Fruit fly (Drosophila melanogaster) whole organism: ENCODE results near the gene fwe.

Experiments
- CG8478 ChIP-seq: fragments of >200 bp; optimal IDR thresholded peaks from 2 replicates; lab custom pipeline; 2018; ENCODE audit warnings: inconsistent platforms
- EcR ChIP-seq, 2 experiments: fragments of >200 bp; optimal IDR thresholded peaks; 2 replicates each; lab custom pipeline; 2017; ENCODE audit warnings: missing biosample characterization in 2 of 2, missing genetic modification characterization in 2 of 2, missing genetic modification reagents in 2 of 2
- pan ChIP-seq: fragments of >200 bp; optimal IDR thresholded peaks from 2 replicates; lab custom pipeline; 2017
- psq ChIP-seq: fragments of >200 bp; optimal IDR thresholded peaks from 2 replicates; lab custom pipeline; 2017
- usp ChIP-seq: fragments of >200 bp; optimal IDR thresholded peaks from 2 replicates; lab custom pipeline; 2017; ENCODE audit warnings: missing biosample characterization, missing genetic modification characterization, mixed read lengths

DNA sequence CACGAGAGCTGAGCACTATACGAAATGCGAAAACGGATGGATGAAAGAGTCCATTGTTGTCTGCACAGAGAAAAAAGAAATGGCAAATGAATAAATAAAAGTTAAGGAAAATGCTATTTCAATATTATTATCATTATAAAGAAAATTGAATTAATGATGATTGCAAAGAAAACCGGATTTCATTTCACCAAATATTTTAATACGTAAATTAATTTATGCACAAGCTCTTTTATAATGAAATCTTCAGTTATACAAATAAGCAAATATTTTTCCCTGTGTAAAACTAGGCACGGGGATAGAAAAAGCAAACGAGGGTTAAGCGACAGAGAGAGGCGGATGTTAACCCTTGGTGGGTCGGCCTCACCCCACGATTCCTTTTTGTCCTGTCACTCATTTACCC lies 28.8 kb downstream of the fwe start:
- no peak for TF ChIP-seq EcR (GFP tag; optimal IDR thresholded peaks at IDR 0.05; lab: Kevin White, UChicago)
- no peak for TF ChIP-seq psq (lab: Kevin White, UChicago)
- no peak for TF ChIP-seq pan (lab: Kevin White, UChicago)
- TF ChIP-seq usp (GFP tag; lab: Kevin White, UChicago): no peak
- TF ChIP-seq CG8478 (lab: Kevin White, UChicago): no peak
